Fruit fly (Drosophila melanogaster) whole organism, embryonic: ENCODE results near the gene Eaat2.

Experiments used
- C15 ChIP-seq: fragments of 200-800 bp; sonication (Bioruptor generic); IDR thresholded peaks from 3 replicates; pipeline ENCODE4 v1.3.6; 2022; ENCODE audit warnings: missing biosample characterization, missing genetic modification characterization
- CG10209 ChIP-seq: fragments of 200-800 bp; sonication (Bioruptor generic); optimal IDR thresholded peaks from 3 replicates; lab custom pipeline; 2017; ENCODE audit warnings: missing biosample characterization, mild to moderate bottlenecking, missing genetic modification characterization, missing genetic modification reagents
- CG11504 ChIP-seq: fragments of 200-800 bp; sonication (Bioruptor generic); optimal IDR thresholded peaks from 3 replicates; lab custom pipeline; 2019; ENCODE audit warnings: missing biosample characterization, mild to moderate bottlenecking, missing genetic modification characterization, moderate library complexity
- CG12071 ChIP-seq: fragments of 200-800 bp; sonication (Bioruptor generic); optimal IDR thresholded peaks from 3 replicates; lab custom pipeline; 2018; ENCODE audit warnings: missing biosample characterization, mild to moderate bottlenecking, missing genetic modification characterization
- CG14014 ChIP-seq: fragments of 200-800 bp; sonication (Bioruptor generic); IDR thresholded peaks from 2 replicates; pipeline ENCODE4 v1.3.6; 2022; ENCODE audit warnings: missing biosample characterization, missing genetic modification characterization
- CG2202 ChIP-seq: fragments of 200-800 bp; sonication (Bioruptor generic); optimal IDR thresholded peaks from 2 replicates; lab custom pipeline; 2018; ENCODE audit warnings: missing biosample characterization, mild to moderate bottlenecking, missing genetic modification characterization
- CG4360 ChIP-seq: fragments of 200-800 bp; sonication (Bioruptor generic); IDR thresholded peaks from 2 replicates; pipeline ENCODE4 v1.3.6; 2022; ENCODE audit warnings: missing biosample characterization, missing genetic modification characterization
- CG4707 ChIP-seq: fragments of 200-800 bp; sonication (Bioruptor generic); optimal IDR thresholded peaks from 2 replicates; lab custom pipeline; 2018; ENCODE audit warnings: missing biosample characterization, mild to moderate bottlenecking, missing genetic modification characterization, moderate library complexity
- CG5245 ChIP-seq: fragments of 200-800 bp; sonication (Bioruptor generic); optimal IDR thresholded peaks from 3 replicates; lab custom pipeline; 2016; ENCODE audit warnings: missing biosample characterization, missing genetic modification characterization
- CG6175 ChIP-seq: fragments of 200-800 bp; sonication (Bioruptor generic); IDR thresholded peaks from 3 replicates; pipeline ENCODE4 v1.3.6; 2022; ENCODE audit warnings: missing biosample characterization, missing genetic modification characterization
- CG6765 ChIP-seq: fragments of 200-800 bp; sonication (Bioruptor generic); optimal IDR thresholded peaks from 3 replicates; lab custom pipeline; 2017; ENCODE audit warnings: missing biosample characterization, mild to moderate bottlenecking, missing genetic modification characterization
- CG6791 ChIP-seq: fragments of 200-800 bp; sonication (Bioruptor generic); IDR thresholded peaks from 3 replicates; pipeline ENCODE4 v1.3.6; 2022; ENCODE audit warnings: missing biosample characterization, missing genetic modification characterization; ENCODE audit not compliant: partially characterized antibody
- CG7271 ChIP-seq: fragments of 200-800 bp; sonication (Bioruptor generic); optimal IDR thresholded peaks from 2 replicates; lab custom pipeline; 2018; ENCODE audit warnings: missing biosample characterization, mild to moderate bottlenecking, missing genetic modification characterization, moderate library complexity
- CG7556 ChIP-seq: fragments of 200-800 bp; sonication (Bioruptor generic); optimal IDR thresholded peaks from 2 replicates; lab custom pipeline; 2017; ENCODE audit warnings: missing biosample characterization, mild to moderate bottlenecking, missing genetic modification characterization
- CG7963 ChIP-seq: fragments of 200-800 bp; sonication (Bioruptor generic); IDR thresholded peaks from 3 replicates; pipeline ENCODE4 v1.3.6; 2022; ENCODE audit warnings: missing biosample characterization, missing genetic modification characterization; ENCODE audit not compliant: partially characterized antibody
- CG9609 ChIP-seq: fragments of 200-800 bp; sonication (Bioruptor generic); optimal IDR thresholded peaks from 3 replicates; lab custom pipeline; 2016; ENCODE audit warnings: missing biosample characterization, missing genetic modification characterization
- CTCF ChIP-seq: fragments of 200-800 bp; sonication (Bioruptor generic); optimal IDR thresholded peaks from 2 replicates; lab custom pipeline; 2017; ENCODE audit warnings: missing biosample characterization, mild to moderate bottlenecking, missing genetic modification characterization, moderate library complexity
- D ChIP-seq, 2 experiments: fragments of 200-800 bp in 1 of 2; fragments of >200 bp in 1 of 2; sonication (Bioruptor generic) in 1 of 2; optimal IDR thresholded peaks; 2 replicates in 1 of 2; 3 replicates in 1 of 2; lab custom pipeline; 2017; ENCODE audit warnings: mild to moderate bottlenecking in 1 of 2, missing biosample characterization in 1 of 2, missing genetic modification characterization in 1 of 2, missing genetic modification reagents in 1 of 2
- Dek ChIP-seq: fragments of 200-800 bp; sonication (Bioruptor generic); optimal IDR thresholded peaks from 3 replicates; lab custom pipeline; 2019; ENCODE audit warnings: missing biosample characterization, mild to moderate bottlenecking, missing genetic modification characterization, moderate library complexity
- Elba2 ChIP-seq: fragments of 200-800 bp; sonication (Bioruptor generic); optimal IDR thresholded peaks from 3 replicates; lab custom pipeline; 2016; ENCODE audit warnings: missing biosample characterization, missing genetic modification characterization
- Fer1 ChIP-seq: fragments of 200-800 bp; sonication (Bioruptor generic); optimal IDR thresholded peaks from 2 replicates; lab custom pipeline; 2017; ENCODE audit warnings: missing biosample characterization, mild to moderate bottlenecking, missing genetic modification characterization
- GATAe ChIP-seq: fragments of 200-800 bp; sonication (Bioruptor generic); conservative IDR thresholded peaks from 2 replicates; pipeline ENCODE4 v1.3.6; 2022; ENCODE audit warnings: missing biosample characterization, missing genetic modification characterization
- H2.0 ChIP-seq: fragments of 200-800 bp; sonication (Bioruptor generic); IDR thresholded peaks from 2 replicates; pipeline ENCODE4 v1.3.6; 2022; ENCODE audit warnings: missing biosample characterization, missing genetic modification characterization
- Hand ChIP-seq: fragments of 200-800 bp; sonication (Bioruptor generic); optimal IDR thresholded peaks from 2 replicates; lab custom pipeline; 2017; ENCODE audit warnings: mild to moderate bottlenecking, missing biosample characterization, missing genetic modification reagents, missing genetic modification characterization
- Hey ChIP-seq: fragments of 200-800 bp; sonication (Bioruptor generic); optimal IDR thresholded peaks from 3 replicates; lab custom pipeline; 2018; ENCODE audit warnings: missing biosample characterization, mild to moderate bottlenecking, missing genetic modification characterization
- HmgD ChIP-seq: fragments of 200-800 bp; sonication (Bioruptor generic); optimal IDR thresholded peaks from 3 replicates; lab custom pipeline; 2016; ENCODE audit warnings: missing biosample characterization, missing genetic modification characterization
- Mes4 ChIP-seq: fragments of 200-800 bp; sonication (Bioruptor generic); optimal IDR thresholded peaks from 2 replicates; lab custom pipeline; 2016; ENCODE audit warnings: missing biosample characterization, missing genetic modification characterization
- NC2α ChIP-seq: fragments of 200-800 bp; sonication (Bioruptor generic); optimal IDR thresholded peaks from 2 replicates; lab custom pipeline; 2016; ENCODE audit warnings: missing biosample characterization, missing genetic modification characterization
- NC2β ChIP-seq: fragments of 200-800 bp; sonication (Bioruptor generic); optimal IDR thresholded peaks from 2 replicates; lab custom pipeline; 2016; ENCODE audit warnings: missing biosample characterization, missing genetic modification characterization
- Ptx1 ChIP-seq: fragments of 200-800 bp; sonication (Bioruptor generic); IDR thresholded peaks from 2 replicates; pipeline ENCODE4 v1.3.6; 2022; ENCODE audit warnings: missing biosample characterization, missing genetic modification characterization
- Ravus ChIP-seq: fragments of 200-800 bp; sonication (Bioruptor generic); IDR thresholded peaks from 2 replicates; pipeline ENCODE4 v1.3.6; 2022; ENCODE audit warnings: missing biosample characterization, missing genetic modification characterization
- Stat92E ChIP-seq, 3 experiments: fragments of >200 bp in 2 of 3; fragments of 200-800 bp in 1 of 3; sonication (Bioruptor generic) in 1 of 3; optimal IDR thresholded peaks; 2 replicates each; lab custom pipeline; 2017 to 2019; ENCODE audit warnings: missing biosample characterization in 3 of 3, missing genetic modification characterization in 3 of 3, mild to moderate bottlenecking in 1 of 3, moderate library complexity in 1 of 3
- Xbp1 ChIP-seq: fragments of 200-800 bp; sonication (Bioruptor generic); optimal IDR thresholded peaks from 3 replicates; lab custom pipeline; 2016; ENCODE audit warnings: missing biosample characterization, mild to moderate bottlenecking, missing genetic modification characterization
- fd102C ChIP-seq: fragments of 200-800 bp; sonication (Bioruptor generic); optimal IDR thresholded peaks from 2 replicates; lab custom pipeline; 2018; ENCODE audit warnings: missing biosample characterization, mild to moderate bottlenecking, missing genetic modification characterization, moderate library complexity
- gro ChIP-seq: fragments of 200-800 bp; sonication (Bioruptor generic); optimal IDR thresholded peaks from 2 replicates; lab custom pipeline; 2016; ENCODE audit warnings: missing biosample characterization, missing genetic modification characterization
- hbn ChIP-seq: fragments of 200-800 bp; sonication (Bioruptor generic); IDR thresholded peaks from 2 replicates; pipeline ENCODE4 v1.3.6; 2022; ENCODE audit warnings: missing biosample characterization, missing genetic modification characterization; ENCODE audit not compliant: partially characterized antibody
- jumu ChIP-seq: fragments of 200-800 bp; sonication (Bioruptor generic); optimal IDR thresholded peaks from 3 replicates; lab custom pipeline; 2016; ENCODE audit warnings: missing biosample characterization, missing genetic modification characterization
- kni ChIP-seq: fragments of 200-800 bp; sonication (Bioruptor generic); optimal IDR thresholded peaks from 3 replicates; lab custom pipeline; 2017; ENCODE audit warnings: mild to moderate bottlenecking, missing biosample characterization, missing genetic modification reagents, missing genetic modification characterization
- lbe ChIP-seq: fragments of 200-800 bp; sonication (Bioruptor generic); optimal IDR thresholded peaks from 2 replicates; lab custom pipeline; 2016; ENCODE audit warnings: missing biosample characterization, mild to moderate bottlenecking, missing genetic modification characterization
- mirr ChIP-seq: fragments of 200-800 bp; sonication (Bioruptor generic); optimal IDR thresholded peaks from 3 replicates; lab custom pipeline; 2018; ENCODE audit warnings: missing biosample characterization, mild to moderate bottlenecking, missing genetic modification characterization
- nerfin-1 ChIP-seq: fragments of 200-800 bp; sonication (Bioruptor generic); optimal IDR thresholded peaks from 3 replicates; lab custom pipeline; 2019; ENCODE audit warnings: missing biosample characterization, mild to moderate bottlenecking, missing genetic modification characterization, moderate library complexity
- pita ChIP-seq: fragments of 200-800 bp; sonication (Bioruptor generic); optimal IDR thresholded peaks from 2 replicates; lab custom pipeline; 2017; ENCODE audit warnings: missing biosample characterization, mild to moderate bottlenecking, missing genetic modification characterization
- prd ChIP-seq, 3 experiments: fragments of >200 bp in 2 of 3; fragments of 200-800 bp in 1 of 3; sonication (Bioruptor generic) in 1 of 3; optimal IDR thresholded peaks in 2 of 3; IDR thresholded peaks in 1 of 3; 2 replicates in 2 of 3; 3 replicates in 1 of 3; pipeline versions ENCODE4 v1.3.6 to Lab custom; 2017 to 2022; ENCODE audit warnings: missing biosample characterization in 1 of 3, missing genetic modification characterization in 1 of 3
- psq ChIP-seq: fragments of 200-800 bp; sonication (Bioruptor generic); optimal IDR thresholded peaks from 2 replicates; lab custom pipeline; 2017; ENCODE audit warnings: missing biosample characterization, missing genetic modification characterization
- sc ChIP-seq, 3 experiments: fragments of >200 bp in 2 of 3; fragments of 200-800 bp in 1 of 3; sonication (Bioruptor generic) in 1 of 3; optimal IDR thresholded peaks; 2 replicates in 2 of 3; 3 replicates in 1 of 3; lab custom pipeline; 2017; ENCODE audit warnings: mild to moderate bottlenecking in 1 of 3, missing biosample characterization in 1 of 3, missing genetic modification characterization in 1 of 3, missing genetic modification reagents in 1 of 3
- sima ChIP-seq: fragments of 200-800 bp; sonication (Bioruptor generic); optimal IDR thresholded peaks from 2 replicates; lab custom pipeline; 2016; ENCODE audit warnings: missing biosample characterization, missing genetic modification characterization
- sna ChIP-seq: fragments of 200-800 bp; sonication (Bioruptor generic); IDR thresholded peaks from 2 replicates; pipeline ENCODE4 v1.3.6; 2022; ENCODE audit warnings: missing biosample characterization, missing genetic modification characterization; ENCODE audit not compliant: partially characterized antibody
- tna ChIP-seq: fragments of 200-800 bp; sonication (Bioruptor generic); IDR thresholded peaks from 2 replicates; pipeline ENCODE4 v1.3.6; 2022; ENCODE audit warnings: missing biosample characterization, missing genetic modification characterization; ENCODE audit not compliant: partially characterized antibody
- zen2 ChIP-seq: fragments of 200-800 bp; sonication (Bioruptor generic); IDR thresholded peaks from 3 replicates; pipeline ENCODE4 v1.3.6; 2022; ENCODE audit warnings: missing biosample characterization, missing genetic modification characterization; ENCODE audit not compliant: partially characterized antibody

Eaat2 gene

DNA sequence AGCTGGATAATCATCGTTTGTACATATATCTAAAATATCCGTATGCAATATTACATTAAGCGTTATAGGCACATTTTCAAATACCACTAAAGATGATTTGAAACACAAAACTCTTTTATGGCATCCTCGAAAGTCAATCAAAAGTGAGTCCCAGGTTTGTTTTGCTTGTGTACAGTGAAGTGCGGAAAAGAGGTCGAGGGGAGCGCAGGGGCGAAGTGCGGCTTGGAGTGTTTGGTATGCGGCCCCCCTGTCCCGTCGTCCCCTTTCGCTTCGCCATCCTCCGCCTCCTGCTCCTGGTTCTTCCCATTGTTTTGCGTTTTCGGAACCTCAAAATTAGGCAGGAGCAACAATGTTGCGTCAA, 28.7 kb downstream of the Eaat2 start (continued):
- no peak for TF ChIP-seq Hand (GFP tag; lab: Kevin White, UChicago)
- TF ChIP-seq Fer1 (GFP tag; lab: Kevin White, UChicago): no peak
- TF ChIP-seq CG7556 (GFP tag; lab: Kevin White, UChicago): peak; percentile 85
- no peak for TF ChIP-seq CG7963
- TF ChIP-seq CG14014: peak; percentile 69; the same call in 1 of the 2 replicates
- TF ChIP-seq mirr (GFP tag; lab: Kevin White, UChicago): no peak
- peak; percentile 82 for TF ChIP-seq jumu (GFP tag; lab: Kevin White, UChicago)
- TF ChIP-seq CG6175 (GFP tag; lab: Robert Waterston, UW): no peak
- TF ChIP-seq CG12071 (GFP tag; lab: Kevin White, UChicago): peak; percentile 78
- TF ChIP-seq Ptx1: peak; percentile 88
- TF ChIP-seq CG7271 (tag; lab: Kevin White, UChicago): no peak
- peak; percentile 89 for TF ChIP-seq Xbp1 (GFP tag; lab: Kevin White, UChicago)
- TF ChIP-seq tna (GFP tag; lab: Robert Waterston, UW): no peak
- no peak for TF ChIP-seq gro
- no peak for TF ChIP-seq sc (optimal IDR thresholded peaks at IDR 0.05; lab: Kevin White, UChicago)
- TF ChIP-seq sc (GFP tag; optimal IDR thresholded peaks at IDR 0.05; lab: Kevin White, UChicago): peak; percentile 91
- TF ChIP-seq psq (GFP tag; lab: Kevin White, UChicago): peak; percentile 66
- TF ChIP-seq Stat92E (GFP tag; optimal IDR thresholded peaks at IDR 0.05; lab: Kevin White, UChicago): peak in 1 of 3 experiments; percentile 78
- TF ChIP-seq NC2β (GFP tag; lab: Kevin White, UChicago): peak; percentile 94
- no peak for TF ChIP-seq Hey (tag; lab: Kevin White, UChicago)
- peak; percentile 24; the same call in 1 of the 2 replicates for TF ChIP-seq Ravus
- 0 out of 3 replicates have a peak, but pooled peaks have one; percentile 27 for TF ChIP-seq C15 (GFP tag; lab: Robert Waterston, UW)
- no peak for TF ChIP-seq CG6765 (GFP tag; lab: Kevin White, UChicago)
- TF ChIP-seq D (optimal IDR thresholded peaks at IDR 0.05; lab: Kevin White, UChicago): no peak
- TF ChIP-seq D (GFP tag; optimal IDR thresholded peaks at IDR 0.05; lab: Kevin White, UChicago): peak; percentile 88
- peak; percentile 69 for TF ChIP-seq HmgD (GFP tag; lab: Kevin White, UChicago)
- peak; percentile 40 for TF ChIP-seq fd102C (GFP tag; lab: Kevin White, UChicago)
- TF ChIP-seq lbe: peak; percentile 94
- no peak for TF ChIP-seq prd (optimal IDR thresholded peaks at IDR 0.05; lab: Kevin White, UChicago)
- peak; percentile 87 for TF ChIP-seq prd (GFP tag; IDR thresholded peaks at IDR 0.05; lab: Robert Waterston, UW)
- TF ChIP-seq H2.0 (GFP tag; lab: Robert Waterston, UW): peak; percentile 81
- peak; percentile 64 for TF ChIP-seq kni (GFP tag; lab: Kevin White, UChicago)
- TF ChIP-seq CG10209 (GFP tag; lab: Kevin White, UChicago): peak; percentile 85
- TF ChIP-seq GATAe (GFP tag; lab: Robert Waterston, UW): no peak
- TF ChIP-seq CG5245 (GFP tag; lab: Kevin White, UChicago): peak; percentile 83
- TF ChIP-seq CG11504 (tag; lab: Kevin White, UChicago): peak; percentile 93
- TF ChIP-seq CG4360: peak; percentile 89; the same call in 1 of the 2 replicates
- peak; percentile 46 for TF ChIP-seq Dek (tag; lab: Kevin White, UChicago)
- no peak for TF ChIP-seq CG6791 (GFP tag; lab: Robert Waterston, UW)
- TF ChIP-seq CTCF: peak; percentile 10
- peak; percentile 80 for TF ChIP-seq NC2α
- peak; percentile 70 for TF ChIP-seq CG4707
- no peak for TF ChIP-seq zen2 (GFP tag; lab: Robert Waterston, UW)
- no peak for TF ChIP-seq sna
- TF ChIP-seq nerfin-1 (tag; lab: Kevin White, UChicago): peak; percentile 56
- peak; percentile 89 for TF ChIP-seq CG9609
- peak; percentile 87 for TF ChIP-seq Mes4 (GFP tag; lab: Kevin White, UChicago)
- TF ChIP-seq sima (GFP tag; lab: Kevin White, UChicago): peak; percentile 55
- TF ChIP-seq hbn (GFP tag; lab: Robert Waterston, UW): no peak; the same call in 1 of the 2 replicates
- TF ChIP-seq CG2202 (tag; lab: Kevin White, UChicago): peak; percentile 89
- peak; percentile 17 for TF ChIP-seq Elba2 (GFP tag; lab: Kevin White, UChicago)
- TF ChIP-seq pita (GFP tag; lab: Kevin White, UChicago): no peak
